Fruit fly (Drosophila melanogaster) whole organism, embryonic: ENCODE results near the gene CG31313.
A peak's percentile ranks its signal among the peaks of the same experiment; 100 is the strongest.

Experiments
- Ada2b ChIP-seq: fragments of 200-800 bp; sonication (Bioruptor generic); IDR thresholded peaks from 2 replicates; pipeline ENCODE4 v1.3.6; 2022; ENCODE audit warnings: missing biosample characterization, missing genetic modification characterization
- Asciz ChIP-seq: fragments of 200-800 bp; sonication (Bioruptor generic); optimal IDR thresholded peaks from 2 replicates; lab custom pipeline; 2017; ENCODE audit warnings: missing biosample characterization, mild to moderate bottlenecking, missing genetic modification characterization, missing genetic modification reagents
- Awh ChIP-seq: fragments of 200-800 bp; sonication (Bioruptor generic); IDR thresholded peaks from 2 replicates; pipeline ENCODE4, ENCODE4 v1.3.6; 2022; ENCODE audit warnings: missing biosample characterization, missing genetic modification characterization
- B-H1 ChIP-seq: fragments of 200-800 bp; sonication (Bioruptor generic); IDR thresholded peaks from 3 replicates; pipeline ENCODE4 v1.3.6; 2022; ENCODE audit warnings: missing biosample characterization, missing genetic modification characterization
- CG10209 ChIP-seq: fragments of 200-800 bp; sonication (Bioruptor generic); optimal IDR thresholded peaks from 3 replicates; lab custom pipeline; 2017; ENCODE audit warnings: missing biosample characterization, mild to moderate bottlenecking, missing genetic modification characterization, missing genetic modification reagents
- CG10274 ChIP-seq: fragments of 200-800 bp; sonication (Bioruptor generic); optimal IDR thresholded peaks from 3 replicates; lab custom pipeline; 2017; ENCODE audit warnings: missing biosample characterization, mild to moderate bottlenecking, missing genetic modification characterization
- CG11456 ChIP-seq: fragments of 200-800 bp; sonication (Bioruptor generic); IDR thresholded peaks from 3 replicates; pipeline ENCODE4 v1.3.6; 2022; ENCODE audit warnings: missing biosample characterization, missing genetic modification characterization
- CG12219 ChIP-seq: fragments of 200-800 bp; sonication (Bioruptor generic); optimal IDR thresholded peaks from 3 replicates; lab custom pipeline; 2018; ENCODE audit warnings: missing biosample characterization, mild to moderate bottlenecking, missing genetic modification characterization
- CG16813 ChIP-seq: fragments of 200-800 bp; sonication (Bioruptor generic); IDR thresholded peaks from 3 replicates; pipeline ENCODE4 v1.3.6; 2022; ENCODE audit warnings: missing biosample characterization, missing genetic modification characterization; ENCODE audit not compliant: partially characterized antibody
- CG17186 ChIP-seq: fragments of 200-800 bp; sonication (Bioruptor generic); optimal IDR thresholded peaks from 3 replicates; lab custom pipeline; 2017; ENCODE audit warnings: missing biosample characterization, missing genetic modification reagents, missing genetic modification characterization
- CG18764 ChIP-seq: fragments of 200-800 bp; sonication (Bioruptor generic); optimal IDR thresholded peaks from 3 replicates; lab custom pipeline; 2016; ENCODE audit warnings: missing biosample characterization, missing genetic modification characterization
- CG2889 ChIP-seq: fragments of 200-800 bp; sonication (Bioruptor generic); IDR thresholded peaks from 3 replicates; pipeline ENCODE4 v1.3.6; 2022; ENCODE audit warnings: missing biosample characterization, missing genetic modification characterization
- CG31224 ChIP-seq: fragments of 200-800 bp; sonication (Bioruptor generic); IDR thresholded peaks from 2 replicates; pipeline ENCODE4 v1.3.6; 2022; ENCODE audit warnings: missing biosample characterization, missing genetic modification characterization
- CG42726 ChIP-seq: fragments of 200-800 bp; sonication (Bioruptor generic); IDR thresholded peaks from 2 replicates; pipeline ENCODE4 v1.3.6; 2022; ENCODE audit warnings: missing biosample characterization, missing genetic modification characterization; ENCODE audit not compliant: partially characterized antibody
- CG4282 ChIP-seq: fragments of 200-800 bp; sonication (Bioruptor generic); optimal IDR thresholded peaks from 2 replicates; lab custom pipeline; 2016; ENCODE audit warnings: missing biosample characterization, missing genetic modification characterization
- CG4707 ChIP-seq: fragments of 200-800 bp; sonication (Bioruptor generic); optimal IDR thresholded peaks from 2 replicates; lab custom pipeline; 2018; ENCODE audit warnings: missing biosample characterization, mild to moderate bottlenecking, missing genetic modification characterization, moderate library complexity
- CG6272 ChIP-seq: fragments of 200-800 bp; sonication (Bioruptor generic); IDR thresholded peaks from 2 replicates; pipeline ENCODE4 v1.3.6; 2022; ENCODE audit warnings: missing biosample characterization, missing genetic modification characterization
- CG6689 ChIP-seq: fragments of 200-800 bp; sonication (Bioruptor generic); IDR thresholded peaks from 2 replicates; pipeline ENCODE4 v1.3.6; 2022; ENCODE audit warnings: missing biosample characterization, missing genetic modification characterization
- CG7839 ChIP-seq: fragments of 200-800 bp; sonication (Bioruptor generic); optimal IDR thresholded peaks from 3 replicates; lab custom pipeline; 2018; ENCODE audit warnings: missing biosample characterization, mild to moderate bottlenecking, missing genetic modification characterization, moderate library complexity
- Dfd ChIP-seq, 2 experiments: fragments of >200 bp; optimal IDR thresholded peaks; 2 replicates each; lab custom pipeline; 2017; ENCODE audit warnings: missing biosample characterization in 2 of 2, missing genetic modification characterization in 2 of 2
- ERR ChIP-seq: fragments of 200-800 bp; sonication (Bioruptor generic); optimal IDR thresholded peaks from 2 replicates; lab custom pipeline; 2016; ENCODE audit warnings: missing biosample characterization, missing genetic modification characterization
- Fer3 ChIP-seq: fragments of 200-800 bp; sonication (Bioruptor generic); optimal IDR thresholded peaks from 2 replicates; lab custom pipeline; 2018; ENCODE audit warnings: missing biosample characterization, mild to moderate bottlenecking, missing genetic modification characterization, moderate library complexity
- Gug ChIP-seq: fragments of 200-800 bp; sonication (Bioruptor generic); IDR thresholded peaks from 4 replicates; pipeline ENCODE4 v1.3.6; 2022; ENCODE audit warnings: missing biosample characterization, missing genetic modification characterization
- HmgZ ChIP-seq: fragments of 200-800 bp; sonication (Bioruptor generic); optimal IDR thresholded peaks from 2 replicates; lab custom pipeline; 2018; ENCODE audit warnings: missing biosample characterization, mild to moderate bottlenecking, missing genetic modification characterization
- Jarid2 ChIP-seq: fragments of 200-800 bp; sonication (Bioruptor generic); optimal IDR thresholded peaks from 3 replicates; lab custom pipeline; 2017; ENCODE audit warnings: mild to moderate bottlenecking, missing biosample characterization, missing genetic modification reagents, missing genetic modification characterization
- Med ChIP-seq: fragments of 200-800 bp; sonication (Bioruptor generic); peaks from one replicate; lab custom pipeline; 2016; ENCODE audit warnings: missing biosample characterization, missing genetic modification characterization, mild to moderate bottlenecking, inconsistent platforms, moderate library complexity
- Ptx1 ChIP-seq: fragments of 200-800 bp; sonication (Bioruptor generic); IDR thresholded peaks from 2 replicates; pipeline ENCODE4 v1.3.6; 2022; ENCODE audit warnings: missing biosample characterization, missing genetic modification characterization
- Rx ChIP-seq: fragments of 200-800 bp; sonication (Bioruptor generic); IDR thresholded peaks from 2 replicates; pipeline ENCODE4 v1.3.6; 2022; ENCODE audit warnings: missing biosample characterization, missing genetic modification characterization
- Sry-β ChIP-seq: fragments of 200-800 bp; sonication (Bioruptor generic); optimal IDR thresholded peaks from 2 replicates; lab custom pipeline; 2018; ENCODE audit warnings: missing biosample characterization, mild to moderate bottlenecking, missing genetic modification characterization, moderate library complexity
- Taf1 ChIP-seq: fragments of 200-800 bp; sonication (Bioruptor generic); IDR thresholded peaks from 2 replicates; pipeline ENCODE4 v1.3.6; 2022; ENCODE audit warnings: missing biosample characterization, missing genetic modification characterization
- abd-A ChIP-seq: fragments of 200-800 bp; sonication (Bioruptor generic); optimal IDR thresholded peaks from 3 replicates; lab custom pipeline; 2019; ENCODE audit warnings: missing biosample characterization, mild to moderate bottlenecking, missing genetic modification characterization, moderate library complexity
- ac ChIP-seq: fragments of 200-800 bp; sonication (Bioruptor generic); optimal IDR thresholded peaks from 3 replicates; lab custom pipeline; 2017; ENCODE audit warnings: missing biosample characterization, mild to moderate bottlenecking, missing genetic modification characterization
- ara ChIP-seq: fragments of 200-800 bp; sonication (Bioruptor generic); IDR thresholded peaks from 2 replicates; pipeline ENCODE4 v1.3.6; 2022; ENCODE audit warnings: missing biosample characterization, missing genetic modification characterization
- bab2 ChIP-seq: fragments of 200-800 bp; sonication (Bioruptor generic); optimal IDR thresholded peaks from 2 replicates; lab custom pipeline; 2016; ENCODE audit warnings: missing biosample characterization, missing genetic modification characterization
- bigmax ChIP-seq: fragments of 200-800 bp; sonication (Bioruptor generic); optimal IDR thresholded peaks from 2 replicates; lab custom pipeline; 2018; ENCODE audit warnings: missing biosample characterization, mild to moderate bottlenecking, missing genetic modification characterization
- bowl ChIP-seq: fragments of 200-800 bp; sonication (Bioruptor generic); IDR thresholded peaks from 2 replicates; pipeline ENCODE4 v1.3.6; 2022; ENCODE audit warnings: missing biosample characterization, missing genetic modification characterization
- bsh ChIP-seq, 2 experiments: fragments of 200-800 bp; sonication (Bioruptor generic); optimal IDR thresholded peaks; 2 replicates each; lab custom pipeline; 2017 to 2018; ENCODE audit warnings: mild to moderate bottlenecking in 2 of 2, missing biosample characterization in 2 of 2, missing genetic modification characterization in 2 of 2, moderate library complexity in 1 of 2
- ci ChIP-seq: fragments of 200-800 bp; sonication (Bioruptor generic); IDR thresholded peaks from 3 replicates; pipeline ENCODE4 v1.3.6; 2022; ENCODE audit warnings: missing biosample characterization, missing genetic modification characterization
- da ChIP-seq: fragments of 200-800 bp; sonication (Bioruptor generic); optimal IDR thresholded peaks from 2 replicates; lab custom pipeline; 2016; ENCODE audit warnings: missing biosample characterization, missing genetic modification characterization
- fru ChIP-seq: fragments of >200 bp; optimal IDR thresholded peaks from 2 replicates; lab custom pipeline; 2017
- fu2 ChIP-seq: fragments of 200-800 bp; sonication (Bioruptor generic); optimal IDR thresholded peaks from 2 replicates; lab custom pipeline; 2016; ENCODE audit warnings: missing biosample characterization, missing genetic modification characterization
- gsb ChIP-seq: fragments of 200-800 bp; sonication (Bioruptor generic); IDR thresholded peaks from 2 replicates; pipeline ENCODE4 v1.3.6; 2022; ENCODE audit warnings: missing biosample characterization, missing genetic modification characterization
- hkb ChIP-seq, 2 experiments: fragments of 200-800 bp in 1 of 2; fragments of >200 bp in 1 of 2; sonication (Bioruptor generic) in 1 of 2; IDR thresholded peaks in 1 of 2; optimal IDR thresholded peaks in 1 of 2; 2 replicates each; pipeline versions ENCODE4 v1.3.6 to Lab custom; 2017 to 2022; ENCODE audit warnings: missing biosample characterization in 1 of 2, missing genetic modification characterization in 1 of 2
- ken ChIP-seq: fragments of 200-800 bp; sonication (Bioruptor generic); IDR thresholded peaks from 3 replicates; pipeline ENCODE4 v1.3.6; 2022; ENCODE audit warnings: missing biosample characterization, missing genetic modification characterization
- lola ChIP-seq, 3 experiments: fragments of >200 bp in 2 of 3; fragments of 200-800 bp in 1 of 3; sonication (Bioruptor generic) in 1 of 3; optimal IDR thresholded peaks; 2 replicates each; lab custom pipeline; 2017 to 2019; ENCODE audit warnings: missing biosample characterization in 3 of 3, missing genetic modification characterization in 3 of 3, mild to moderate bottlenecking in 1 of 3, moderate library complexity in 1 of 3
- prd ChIP-seq, 3 experiments: fragments of >200 bp in 2 of 3; fragments of 200-800 bp in 1 of 3; sonication (Bioruptor generic) in 1 of 3; optimal IDR thresholded peaks in 2 of 3; IDR thresholded peaks in 1 of 3; 2 replicates in 2 of 3; 3 replicates in 1 of 3; pipeline versions ENCODE4 v1.3.6 to Lab custom; 2017 to 2022; ENCODE audit warnings: missing biosample characterization in 1 of 3, missing genetic modification characterization in 1 of 3
- repo ChIP-seq: fragments of 200-800 bp; sonication (Bioruptor generic); optimal IDR thresholded peaks from 2 replicates; lab custom pipeline; 2016; ENCODE audit warnings: missing biosample characterization, missing genetic modification characterization
- slou ChIP-seq: fragments of 200-800 bp; sonication (Bioruptor generic); optimal IDR thresholded peaks from 3 replicates; lab custom pipeline; 2016; ENCODE audit warnings: missing biosample characterization, missing genetic modification characterization
- tx ChIP-seq: fragments of 200-800 bp; sonication (Bioruptor generic); optimal IDR thresholded peaks from 2 replicates; lab custom pipeline; 2016; ENCODE audit warnings: missing biosample characterization, missing genetic modification characterization
- unc-4 ChIP-seq: fragments of 200-800 bp; sonication (Bioruptor generic); IDR thresholded peaks from 2 replicates; pipeline ENCODE4 v1.3.6; 2022; ENCODE audit warnings: missing biosample characterization, missing genetic modification characterization; ENCODE audit not compliant: partially characterized antibody

Gene CG31313

dm6 chr3R:14568501-14569137 lies 1.4 kb upstream of the CG31313 start, which contains the start of gene CG8066 (continued):
- TF ChIP-seq Gug (GFP tag; lab: Robert Waterston, UW) (no peak), ci (GFP tag; lab: Robert Waterston, UW) (no peak), Ada2b (GFP tag; lab: Robert Waterston, UW) (no peak), bowl (GFP tag; lab: Robert Waterston, UW) (no peak), CG16813 (GFP tag; lab: Robert Waterston, UW) (no peak), Ptx1 (GFP tag; lab: Robert Waterston, UW) (no peak), Fer3 (peak; percentile 22), ac (GFP tag; lab: Kevin White, UChicago) (no peak), abd-A (no peak), unc-4 (GFP tag; lab: Robert Waterston, UW) (no peak), B-H1 (no peak), HmgZ (tag; lab: Kevin White, UChicago) (no peak), gsb (GFP tag; lab: Robert Waterston, UW) (no peak), fu2 (GFP tag; lab: Kevin White, UChicago) (no peak), ken (GFP tag; lab: Robert Waterston, UW) (0 out of 3 replicates have a peak, but pooled peaks have one; percentile 23), CG10209 (GFP tag; lab: Kevin White, UChicago) (no peak), CG6272 (no peak), CG12219 (GFP tag; lab: Kevin White, UChicago) (no peak), hkb (optimal IDR thresholded peaks at IDR 0.05; lab: Kevin White, UChicago) (no peak), hkb (GFP tag; IDR thresholded peaks at IDR 0.05; lab: Robert Waterston, UW) (0 out of 2 replicates have a peak, but pooled peaks have one; percentile 21), CG2889 (GFP tag; lab: Robert Waterston, UW) (no peak), ara (GFP tag; lab: Robert Waterston, UW) (no peak), Sry-β (GFP tag; lab: Kevin White, UChicago) (no peak), ERR (GFP tag; lab: Kevin White, UChicago) (no peak), Awh (GFP tag; lab: Robert Waterston, UW) (no peak), Jarid2 (GFP tag; lab: Kevin White, UChicago) (no peak), tx (GFP tag; lab: Kevin White, UChicago) (no peak), CG18764 (GFP tag; lab: Kevin White, UChicago) (no peak), CG10274 (GFP tag; lab: Kevin White, UChicago) (no peak), CG7839 (tag; lab: Kevin White, UChicago) (peak; percentile 22), Rx (GFP tag; lab: Robert Waterston, UW) (no peak), da (GFP tag; lab: Kevin White, UChicago) (no peak), CG31224 (no peak), repo (no peak), bsh (GFP tag; optimal IDR thresholded peaks at IDR 0.05; lab: Kevin White, UChicago) (peak in 1 of 2 experiments; percentile 25), slou (GFP tag; lab: Kevin White, UChicago) (no peak), lola (GFP tag; optimal IDR thresholded peaks at IDR 0.05; lab: Kevin White, UChicago) (no peak), Med (GFP tag; lab: Kevin White, UChicago) (no peak), CG11456 (no peak), bab2 (GFP tag; lab: Kevin White, UChicago) (no peak), CG17186 (GFP tag; lab: Kevin White, UChicago) (no peak), CG6689 (GFP tag; lab: Robert Waterston, UW) (no peak), CG4707 (GFP tag; lab: Kevin White, UChicago) (no peak), fru (lab: Kevin White, UChicago) (no peak), CG4282 (GFP tag; lab: Kevin White, UChicago) (no peak), prd (optimal IDR thresholded peaks at IDR 0.05; lab: Kevin White, UChicago) (no peak), prd (GFP tag; IDR thresholded peaks at IDR 0.05; lab: Robert Waterston, UW) (no peak), Taf1 (GFP tag; lab: Robert Waterston, UW) (no peak), Asciz (peak; percentile 15), Dfd (GFP tag; optimal IDR thresholded peaks at IDR 0.05; lab: Kevin White, UChicago) (no peak), CG42726 (GFP tag; lab: Robert Waterston, UW) (no peak), bigmax (peak; percentile 39)
